Fruit fly (Drosophila melanogaster): ENCODE results near the gene Spase22-23.

Gene Spase22-23

DNA sequence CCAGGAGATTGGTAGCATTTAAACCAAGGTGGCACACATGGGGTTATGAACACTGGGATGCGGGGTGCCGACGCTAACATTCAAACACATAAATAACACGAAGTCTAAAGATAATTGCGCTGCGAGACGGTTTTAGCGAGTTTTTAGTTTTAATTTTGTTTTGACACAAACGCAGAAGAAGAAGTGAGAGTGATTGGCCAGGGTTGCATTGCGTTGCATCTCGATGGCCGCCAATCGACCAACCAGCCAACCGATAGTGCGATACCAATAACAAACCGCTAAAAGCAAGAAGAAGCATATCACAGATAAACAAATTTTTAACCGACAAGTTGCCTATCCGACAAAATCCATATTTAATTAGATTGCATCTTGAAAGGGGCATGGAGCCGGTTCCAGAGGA, 3.1 kb downstream of the Spase22-23 start, which contains the start of the genes Spps and CG13609 (continued):
- TF ChIP-seq CG10959 (GFP tag; IDR thresholded peaks at IDR 0.05) (no peak), z (GFP tag; IDR thresholded peaks at IDR 0.05) (no peak), CG15696 (tag; optimal IDR thresholded peaks at IDR 0.05) (no peak), fu2 (GFP tag; optimal IDR thresholded peaks at IDR 0.05) (no peak), Neu2 (GFP tag; optimal IDR thresholded peaks at IDR 0.05; ENCODE audit: borderline replicate concordance) (no peak), Elba2 (GFP tag; optimal IDR thresholded peaks at IDR 0.05) (no peak), CG17385 (GFP tag; optimal IDR thresholded peaks at IDR 0.05) (peak; percentile 100), Doc2 (GFP tag; IDR thresholded peaks at IDR 0.05) (no peak), CG10366 (GFP tag; IDR thresholded peaks at IDR 0.05) (no peak), twi (tag; optimal IDR thresholded peaks at IDR 0.05) (no peak), CG11504 (tag; optimal IDR thresholded peaks at IDR 0.05) (no peak), stc (GFP tag; IDR thresholded peaks at IDR 0.05) (no peak), gsb (GFP tag; IDR thresholded peaks at IDR 0.05) (no peak), CG14965 (GFP tag; optimal IDR thresholded peaks at IDR 0.05; ENCODE audit: borderline replicate concordance) (no peak), HHEX (GFP tag; optimal IDR thresholded peaks at IDR 0.05) (no peak), CG2889 (GFP tag; IDR thresholded peaks at IDR 0.05) (no peak), Scr (GFP tag; IDR thresholded peaks at IDR 0.05; ENCODE audit: partially characterized antibody) (peak; percentile 91), Poxn (GFP tag; IDR thresholded peaks at IDR 0.05) (no peak), sens (GFP tag) (no peak), Ada2b (GFP tag; IDR thresholded peaks at IDR 0.05) (no peak), luna (GFP tag; optimal IDR thresholded peaks at IDR 0.05) (no peak), CG9609 (GFP tag; optimal IDR thresholded peaks at IDR 0.05) (peak; percentile 3), MTF-1 (GFP tag; optimal IDR thresholded peaks at IDR 0.05; ENCODE audit: borderline replicate concordance) (no peak), nmo (GFP tag; optimal IDR thresholded peaks at IDR 0.05) (peak; percentile 46), Mrtf (GFP tag; IDR thresholded peaks at IDR 0.05) (no peak), usp (GFP tag; optimal IDR thresholded peaks at IDR 0.05) (no peak), Lhr (GFP tag; optimal IDR thresholded peaks at IDR 0.05) (peak; percentile 9), bab2 (GFP tag; optimal IDR thresholded peaks at IDR 0.05) (no peak), CG17568 (GFP tag; optimal IDR thresholded peaks at IDR 0.05) (no peak), tup (GFP tag; optimal IDR thresholded peaks at IDR 0.05) (no peak), Rfx (GFP tag; IDR thresholded peaks at IDR 0.05) (peak; percentile 66), pho (GFP tag; optimal IDR thresholded peaks at IDR 0.05) (no peak), pita (GFP tag; optimal IDR thresholded peaks at IDR 0.05) (no peak), CTCF (GFP tag; optimal IDR thresholded peaks at IDR 0.05) (no peak), Fer1 (GFP tag; optimal IDR thresholded peaks at IDR 0.05) (peak; percentile 24), lmd (GFP tag; IDR thresholded peaks at IDR 0.05) (no peak), ac (GFP tag; optimal IDR thresholded peaks at IDR 0.05) (no peak), Nf-YC (tag; optimal IDR thresholded peaks at IDR 0.05) (no peak), kni (GFP tag; optimal IDR thresholded peaks at IDR 0.05) (no peak), CG12942 (GFP tag; optimal IDR thresholded peaks at IDR 0.05) (no peak), CG4707 (GFP tag; optimal IDR thresholded peaks at IDR 0.05) (no peak), schlank (tag; optimal IDR thresholded peaks at IDR 0.05) (no peak), CG31365 (tag; optimal IDR thresholded peaks at IDR 0.05) (no peak), croc (GFP tag; conservative IDR thresholded peaks at IDR 0.05) (no peak), Abd-B (GFP tag; optimal IDR thresholded peaks at IDR 0.05) (no peak), jing (GFP tag; optimal IDR thresholded peaks at IDR 0.05) (no peak), crol (GFP tag; IDR thresholded peaks at IDR 0.05) (no peak), CG2129 (GFP tag; IDR thresholded peaks at IDR 0.05; ENCODE audit: partially characterized antibody) (peak; percentile 72), Fer2 (tag; optimal IDR thresholded peaks at IDR 0.05) (no peak), CG9932 (GFP tag; IDR thresholded peaks at IDR 0.05) (peak; percentile 53; the same call in 1 of the 2 replicates), CG4424 (GFP tag; optimal IDR thresholded peaks at IDR 0.05) (no peak), zfh2 (GFP tag; optimal IDR thresholded peaks at IDR 0.05) (peak; percentile 19), CG17829 (tag; optimal IDR thresholded peaks at IDR 0.05) (peak; percentile 55)
